Fruit fly (Drosophila melanogaster): ENCODE data around the gene ttm2.

ttm2 gene

dm6 chr3L:319145-320009 is 44.4 kb downstream of the ttm2 start, which contains the start of gene fwd (continued):
- TF ChIP-seq nau (GFP tag; optimal IDR thresholded peaks at IDR 0.05) (peak; percentile 63), Poxn (GFP tag; IDR thresholded peaks at IDR 0.05) (no peak), caup (GFP tag; optimal IDR thresholded peaks at IDR 0.05; ENCODE audit: severe bottlenecking) (peak; percentile 59), CG1832 (GFP tag; optimal IDR thresholded peaks at IDR 0.05) (no peak), CG5953 (GFP tag; IDR thresholded peaks at IDR 0.05) (no peak), Bdp1 (GFP tag; optimal IDR thresholded peaks at IDR 0.05) (no peak), jigr1 (GFP tag; IDR thresholded peaks at IDR 0.05) (no peak), Doc2 (GFP tag; IDR thresholded peaks at IDR 0.05) (no peak), Mrtf (GFP tag; IDR thresholded peaks at IDR 0.05) (no peak), Ssrp (tag; optimal IDR thresholded peaks at IDR 0.05) (no peak), ATbp (GFP tag; optimal IDR thresholded peaks at IDR 0.05) (no peak), Chrac-16 (GFP tag; optimal IDR thresholded peaks at IDR 0.05) (no peak), chm (GFP tag; IDR thresholded peaks at IDR 0.05) (no peak; the same call in 1 of the 2 replicates), CG16779 (GFP tag; IDR thresholded peaks at IDR 0.05) (no peak), CG3407 (GFP tag; optimal IDR thresholded peaks at IDR 0.05) (peak; percentile 11), Usf (GFP tag; optimal IDR thresholded peaks at IDR 0.05) (no peak), bigmax (GFP tag; optimal IDR thresholded peaks at IDR 0.05) (peak; percentile 52), Ptx1 (GFP tag; IDR thresholded peaks at IDR 0.05) (0 out of 2 replicates have a peak, but pooled peaks have one; percentile 19), br (optimal IDR thresholded peaks at IDR 0.05) (no peak), CG7556 (GFP tag; optimal IDR thresholded peaks at IDR 0.05) (peak; percentile 19), C15 (GFP tag; IDR thresholded peaks at IDR 0.05) (no peak), bcd (GFP tag; optimal IDR thresholded peaks at IDR 0.05) (no peak), Scr (GFP tag; IDR thresholded peaks at IDR 0.05; ENCODE audit: partially characterized antibody) (no peak; the same call in none of the 2 replicates), CG17829 (tag; optimal IDR thresholded peaks at IDR 0.05) (peak; percentile 70), klu (GFP tag; IDR thresholded peaks at IDR 0.05) (no peak), dpn (GFP tag; optimal IDR thresholded peaks at IDR 0.05) (peak; percentile 7 to 38), zen (tag; optimal IDR thresholded peaks at IDR 0.05) (peak; percentile 59), Sry-δ (GFP tag; optimal IDR thresholded peaks at IDR 0.05) (peak; percentile 53), fd3F (GFP tag; optimal IDR thresholded peaks at IDR 0.05) (no peak), CG2116 (GFP tag; optimal IDR thresholded peaks at IDR 0.05) (peak; percentile 74), so (GFP tag; IDR thresholded peaks at IDR 0.05) (no peak), tx (GFP tag; optimal IDR thresholded peaks at IDR 0.05) (no peak), Max (GFP tag; optimal IDR thresholded peaks at IDR 0.05) (peak; percentile 44), CG18619 (GFP tag; optimal IDR thresholded peaks at IDR 0.05) (no peak), sob (GFP tag; IDR thresholded peaks at IDR 0.05) (peak; percentile 15; the same call in 1 of the 2 replicates), CG12155 (GFP tag; optimal IDR thresholded peaks at IDR 0.05) (peak; percentile 100), corto (GFP tag; optimal IDR thresholded peaks at IDR 0.05) (no peak), CG6175 (GFP tag; IDR thresholded peaks at IDR 0.05) (no peak), amos (GFP tag; IDR thresholded peaks at IDR 0.05; ENCODE audit: partially characterized antibody) (peak; percentile 58), Hr51 (GFP tag; optimal IDR thresholded peaks at IDR 0.05) (peak in 1 of 2 experiments; percentile 54), CG9817 (tag; optimal IDR thresholded peaks at IDR 0.05) (no peak), CG32532 (GFP tag; IDR thresholded peaks at IDR 0.05) (peak; percentile 36; the same call in 1 of the 2 replicates), CG2875 (GFP tag; optimal IDR thresholded peaks at IDR 0.05) (peak; percentile 22), stc (GFP tag; IDR thresholded peaks at IDR 0.05) (no peak), YL-1 (GFP tag; optimal IDR thresholded peaks at IDR 0.05) (peak; percentile 97), scrt (GFP tag; optimal IDR thresholded peaks at IDR 0.05) (peak; percentile 63), inv (GFP tag; IDR thresholded peaks at IDR 0.05; ENCODE audit: partially characterized antibody) (no peak; the same call in 1 of the 2 replicates), HmgD (GFP tag; optimal IDR thresholded peaks at IDR 0.05) (peak; percentile 85), CG9876 (GFP tag; optimal IDR thresholded peaks at IDR 0.05) (no peak)
